Fruit fly (Drosophila melanogaster) whole organism, embryonic: ENCODE measurements around the gene TBC1D16.

Source experiments
- Atf-2 ChIP-seq: fragments of 200-800 bp; sonication (Bioruptor generic); optimal IDR thresholded peaks from 2 replicates; lab custom pipeline; 2016; ENCODE audit warnings: missing biosample characterization, missing genetic modification characterization
- BtbVII ChIP-seq: fragments of 200-800 bp; sonication (Bioruptor generic); optimal IDR thresholded peaks from 3 replicates; lab custom pipeline; 2017; ENCODE audit warnings: missing biosample characterization, mild to moderate bottlenecking, missing genetic modification characterization
- CG11398 ChIP-seq: fragments of 200-800 bp; sonication (Bioruptor generic); optimal IDR thresholded peaks from 2 replicates; lab custom pipeline; 2016; ENCODE audit warnings: missing biosample characterization, missing genetic modification characterization
- CG11695 ChIP-seq: fragments of 200-800 bp; sonication (Bioruptor generic); IDR thresholded peaks from 3 replicates; pipeline ENCODE4 v1.3.6; 2022; ENCODE audit warnings: missing biosample characterization, missing genetic modification characterization
- CG13123 ChIP-seq: fragments of 200-800 bp; sonication (Bioruptor generic); optimal IDR thresholded peaks from 2 replicates; lab custom pipeline; 2016; ENCODE audit warnings: missing biosample characterization, missing genetic modification characterization
- CG16779 ChIP-seq: fragments of 200-800 bp; sonication (Bioruptor generic); IDR thresholded peaks from 2 replicates; pipeline ENCODE4 v1.3.6; 2022; ENCODE audit warnings: missing biosample characterization, missing genetic modification characterization
- CG17802 ChIP-seq: fragments of 200-800 bp; sonication (Bioruptor generic); optimal IDR thresholded peaks from 2 replicates; lab custom pipeline; 2018; ENCODE audit warnings: missing biosample characterization, mild to moderate bottlenecking, missing genetic modification characterization, moderate library complexity
- CG2712 ChIP-seq: fragments of 200-800 bp; optimal IDR thresholded peaks from 3 replicates; lab custom pipeline; 2019; ENCODE audit warnings: missing biosample characterization, mild to moderate bottlenecking, missing genetic modification characterization, moderate library complexity
- CG31365 ChIP-seq: fragments of 200-800 bp; sonication (Bioruptor generic); optimal IDR thresholded peaks from 2 replicates; lab custom pipeline; 2018; ENCODE audit warnings: missing biosample characterization, mild to moderate bottlenecking, missing genetic modification characterization
- CG32532 ChIP-seq: fragments of 200-800 bp; sonication (Bioruptor generic); IDR thresholded peaks from 2 replicates; pipeline ENCODE4 v1.3.6; 2022; ENCODE audit warnings: missing biosample characterization, missing genetic modification characterization
- CG33557 ChIP-seq: fragments of 200-800 bp; sonication (Bioruptor generic); optimal IDR thresholded peaks from 2 replicates; lab custom pipeline; 2019; ENCODE audit warnings: missing biosample characterization, mild to moderate bottlenecking, missing genetic modification characterization, moderate library complexity
- CG4360 ChIP-seq: fragments of 200-800 bp; sonication (Bioruptor generic); IDR thresholded peaks from 2 replicates; pipeline ENCODE4 v1.3.6; 2022; ENCODE audit warnings: missing biosample characterization, missing genetic modification characterization
- CG6272 ChIP-seq: fragments of 200-800 bp; sonication (Bioruptor generic); IDR thresholded peaks from 2 replicates; pipeline ENCODE4 v1.3.6; 2022; ENCODE audit warnings: missing biosample characterization, missing genetic modification characterization
- CG7963 ChIP-seq: fragments of 200-800 bp; sonication (Bioruptor generic); IDR thresholded peaks from 3 replicates; pipeline ENCODE4 v1.3.6; 2022; ENCODE audit warnings: missing biosample characterization, missing genetic modification characterization; ENCODE audit not compliant: partially characterized antibody
- CG9215 ChIP-seq: fragments of 200-800 bp; sonication (Bioruptor generic); IDR thresholded peaks from 2 replicates; pipeline ENCODE4 v1.3.6; 2022; ENCODE audit warnings: missing biosample characterization, missing genetic modification characterization
- CG9437 ChIP-seq: fragments of 200-800 bp; sonication (Bioruptor generic); optimal IDR thresholded peaks from 2 replicates; lab custom pipeline; 2018; ENCODE audit warnings: missing biosample characterization, mild to moderate bottlenecking, missing genetic modification characterization
- CTCF ChIP-seq: fragments of 200-800 bp; sonication (Bioruptor generic); optimal IDR thresholded peaks from 2 replicates; lab custom pipeline; 2017; ENCODE audit warnings: missing biosample characterization, mild to moderate bottlenecking, missing genetic modification characterization, moderate library complexity
- Chrac-16 ChIP-seq: fragments of 200-800 bp; sonication (Bioruptor generic); optimal IDR thresholded peaks from 3 replicates; lab custom pipeline; 2016; ENCODE audit warnings: missing biosample characterization, missing genetic modification characterization
- Dad ChIP-seq: fragments of 200-800 bp; sonication (Bioruptor generic); optimal IDR thresholded peaks from 3 replicates; lab custom pipeline; 2016; ENCODE audit warnings: missing biosample characterization, missing genetic modification characterization
- Drgx ChIP-seq: fragments of 200-800 bp; sonication (Bioruptor generic); IDR thresholded peaks from 2 replicates; pipeline ENCODE4 v1.3.6; 2022; ENCODE audit warnings: missing biosample characterization, missing genetic modification characterization
- Elba2 ChIP-seq: fragments of 200-800 bp; sonication (Bioruptor generic); optimal IDR thresholded peaks from 3 replicates; lab custom pipeline; 2016; ENCODE audit warnings: missing biosample characterization, missing genetic modification characterization
- Fer2 ChIP-seq: fragments of 200-800 bp; sonication (Bioruptor generic); optimal IDR thresholded peaks from 2 replicates; lab custom pipeline; 2018; ENCODE audit warnings: missing biosample characterization, mild to moderate bottlenecking, missing genetic modification characterization, moderate library complexity
- H15 ChIP-seq: fragments of 200-800 bp; sonication (Bioruptor generic); IDR thresholded peaks from 3 replicates; pipeline ENCODE4 v1.3.6; 2022; ENCODE audit warnings: missing biosample characterization, missing genetic modification characterization
- H2.0 ChIP-seq: fragments of 200-800 bp; sonication (Bioruptor generic); IDR thresholded peaks from 2 replicates; pipeline ENCODE4 v1.3.6; 2022; ENCODE audit warnings: missing biosample characterization, missing genetic modification characterization
- HHEX ChIP-seq: fragments of 200-800 bp; sonication (Bioruptor generic); optimal IDR thresholded peaks from 3 replicates; lab custom pipeline; 2017; ENCODE audit warnings: missing biosample characterization, mild to moderate bottlenecking, missing genetic modification characterization, missing genetic modification reagents
- Meics ChIP-seq: fragments of 200-800 bp; sonication (Bioruptor generic); optimal IDR thresholded peaks from 2 replicates; lab custom pipeline; 2017; ENCODE audit warnings: missing biosample characterization, mild to moderate bottlenecking, missing genetic modification characterization
- NfI ChIP-seq: fragments of 200-800 bp; sonication (Bioruptor generic); optimal IDR thresholded peaks from 3 replicates; lab custom pipeline; 2018; ENCODE audit warnings: missing biosample characterization, mild to moderate bottlenecking, missing genetic modification characterization, moderate library complexity
- Usf ChIP-seq: fragments of 200-800 bp; sonication (Bioruptor generic); optimal IDR thresholded peaks from 2 replicates; lab custom pipeline; 2017; ENCODE audit warnings: missing genotype, missing biosample characterization, missing genetic modification characterization
- Xbp1 ChIP-seq: fragments of 200-800 bp; sonication (Bioruptor generic); optimal IDR thresholded peaks from 3 replicates; lab custom pipeline; 2016; ENCODE audit warnings: missing biosample characterization, mild to moderate bottlenecking, missing genetic modification characterization
- aop ChIP-seq: fragments of 200-800 bp; sonication (Bioruptor generic); IDR thresholded peaks from 2 replicates; pipeline ENCODE4 v1.3.6; 2022; ENCODE audit warnings: missing biosample characterization, missing genetic modification characterization
- ci ChIP-seq: fragments of 200-800 bp; sonication (Bioruptor generic); IDR thresholded peaks from 3 replicates; pipeline ENCODE4 v1.3.6; 2022; ENCODE audit warnings: missing biosample characterization, missing genetic modification characterization
- dmrt99B ChIP-seq: fragments of 200-800 bp; sonication (Bioruptor generic); optimal IDR thresholded peaks from 2 replicates; lab custom pipeline; 2018; ENCODE audit warnings: missing biosample characterization, mild to moderate bottlenecking, missing genetic modification characterization, moderate library complexity
- en ChIP-seq: fragments of 200-800 bp; sonication (Bioruptor generic); optimal IDR thresholded peaks from 2 replicates; lab custom pipeline; 2016; ENCODE audit warnings: missing biosample characterization, missing genetic modification characterization
- eve ChIP-seq, 2 experiments: fragments of >200 bp; optimal IDR thresholded peaks; 2 replicates each; lab custom pipeline; 2017; ENCODE audit warnings: missing biosample characterization in 2 of 2, missing genetic modification characterization in 2 of 2
- ewg ChIP-seq: fragments of 200-800 bp; sonication (Bioruptor generic); optimal IDR thresholded peaks from 3 replicates; lab custom pipeline; 2017; ENCODE audit warnings: mild to moderate bottlenecking, missing biosample characterization, missing genetic modification reagents, missing genetic modification characterization
- fd3F ChIP-seq: fragments of 200-800 bp; sonication (Bioruptor generic); optimal IDR thresholded peaks from 2 replicates; lab custom pipeline; 2018; ENCODE audit warnings: missing biosample characterization, mild to moderate bottlenecking, missing genetic modification characterization, moderate library complexity
- gsb ChIP-seq: fragments of 200-800 bp; sonication (Bioruptor generic); IDR thresholded peaks from 2 replicates; pipeline ENCODE4 v1.3.6; 2022; ENCODE audit warnings: missing biosample characterization, missing genetic modification characterization
- ham ChIP-seq: fragments of 200-800 bp; sonication (Bioruptor generic); IDR thresholded peaks from 2 replicates; pipeline ENCODE4 v1.3.6; 2022; ENCODE audit warnings: missing biosample characterization, missing genetic modification characterization
- hth ChIP-seq: fragments of >200 bp; optimal IDR thresholded peaks from 2 replicates; lab custom pipeline; 2017; ENCODE audit warnings: inconsistent platforms
- klu ChIP-seq: fragments of 200-800 bp; sonication (Bioruptor generic); IDR thresholded peaks from 2 replicates; pipeline ENCODE4 v1.3.6; 2022; ENCODE audit warnings: missing biosample characterization, missing genetic modification characterization
- luna ChIP-seq: fragments of 200-800 bp; sonication (Bioruptor generic); optimal IDR thresholded peaks from 2 replicates; lab custom pipeline; 2016; ENCODE audit warnings: missing biosample characterization, missing genetic modification characterization
- p53 ChIP-seq: fragments of 200-800 bp; sonication (Bioruptor generic); optimal IDR thresholded peaks from 2 replicates; lab custom pipeline; 2016; ENCODE audit warnings: missing biosample characterization, missing genetic modification characterization
- pfk ChIP-seq: fragments of 200-800 bp; sonication (Bioruptor generic); optimal IDR thresholded peaks from 2 replicates; lab custom pipeline; 2018; ENCODE audit warnings: missing biosample characterization, mild to moderate bottlenecking, missing genetic modification characterization, moderate library complexity
- pita ChIP-seq: fragments of 200-800 bp; sonication (Bioruptor generic); optimal IDR thresholded peaks from 2 replicates; lab custom pipeline; 2017; ENCODE audit warnings: missing biosample characterization, mild to moderate bottlenecking, missing genetic modification characterization
- run ChIP-seq: fragments of 200-800 bp; sonication (Bioruptor generic); optimal IDR thresholded peaks from 3 replicates; lab custom pipeline; 2018; ENCODE audit warnings: missing biosample characterization, mild to moderate bottlenecking, missing genetic modification characterization
- sisA ChIP-seq: fragments of 200-800 bp; sonication (Bioruptor generic); IDR thresholded peaks from 2 replicates; pipeline ENCODE4 v1.3.6; 2022; ENCODE audit warnings: missing biosample characterization, missing genetic modification characterization
- slou ChIP-seq: fragments of 200-800 bp; sonication (Bioruptor generic); optimal IDR thresholded peaks from 3 replicates; lab custom pipeline; 2016; ENCODE audit warnings: missing biosample characterization, missing genetic modification characterization
- sna ChIP-seq: fragments of 200-800 bp; sonication (Bioruptor generic); IDR thresholded peaks from 2 replicates; pipeline ENCODE4 v1.3.6; 2022; ENCODE audit warnings: missing biosample characterization, missing genetic modification characterization; ENCODE audit not compliant: partially characterized antibody
- stwl ChIP-seq: fragments of 200-800 bp; sonication (Bioruptor generic); optimal IDR thresholded peaks from 3 replicates; lab custom pipeline; 2018; ENCODE audit warnings: missing biosample characterization, mild to moderate bottlenecking, missing genetic modification characterization, moderate library complexity
- tin ChIP-seq: fragments of 200-800 bp; sonication (Bioruptor generic); optimal IDR thresholded peaks from 3 replicates; lab custom pipeline; 2016; ENCODE audit warnings: missing biosample characterization, missing genetic modification characterization
- vvl ChIP-seq: fragments of 200-800 bp; sonication (Bioruptor generic); IDR thresholded peaks from 2 replicates; pipeline ENCODE4 v1.3.6; 2022; ENCODE audit warnings: missing biosample characterization, missing genetic modification characterization
- z ChIP-seq: fragments of 200-800 bp; sonication (Bioruptor generic); IDR thresholded peaks from 3 replicates; pipeline ENCODE4 v1.3.6; 2022; ENCODE audit warnings: missing biosample characterization, missing genetic modification characterization
- zen ChIP-seq: fragments of 200-800 bp; sonication (Bioruptor generic); optimal IDR thresholded peaks from 3 replicates; lab custom pipeline; 2018; ENCODE audit warnings: missing biosample characterization, mild to moderate bottlenecking, missing genetic modification characterization, moderate library complexity

Gene TBC1D16

dm6 chr2L:10428528-10428927, 6.9 kb downstream of the TBC1D16 start, which contains the start of gene CG5188 (continued):
- TF ChIP-seq Chrac-16 (GFP tag; lab: Kevin White, UChicago) (peak; percentile 19), NfI (GFP tag; lab: Kevin White, UChicago) (peak; percentile 47), ham (GFP tag; lab: Robert Waterston, UW) (no peak), Dad (GFP tag; lab: Kevin White, UChicago) (no peak), CG9215 (no peak), Xbp1 (GFP tag; lab: Kevin White, UChicago) (peak; percentile 57), H15 (GFP tag; lab: Robert Waterston, UW) (no peak), pfk (no peak), vvl (GFP tag; lab: Robert Waterston, UW) (peak; percentile 79), aop (GFP tag; lab: Robert Waterston, UW) (no peak), hth (lab: Kevin White, UChicago) (no peak), CG9437 (GFP tag; lab: Kevin White, UChicago) (peak; percentile 25), HHEX (GFP tag; lab: Kevin White, UChicago) (no peak), en (GFP tag; lab: Kevin White, UChicago) (no peak), run (no peak), pita (GFP tag; lab: Kevin White, UChicago) (no peak), fd3F (GFP tag; lab: Kevin White, UChicago) (no peak), CG31365 (tag; lab: Kevin White, UChicago) (no peak), slou (GFP tag; lab: Kevin White, UChicago) (no peak), dmrt99B (tag; lab: Kevin White, UChicago) (no peak), BtbVII (no peak), eve (GFP tag; optimal IDR thresholded peaks at IDR 0.05; lab: Kevin White, UChicago) (no peak), CG2712 (peak; percentile 65), z (no peak), sisA (GFP tag; lab: Robert Waterston, UW) (no peak; the same call in 1 of the 2 replicates), stwl (tag; lab: Kevin White, UChicago) (peak; percentile 90), CG16779 (GFP tag; lab: Robert Waterston, UW) (no peak), CG17802 (tag; lab: Kevin White, UChicago) (no peak), CG7963 (GFP tag; lab: Robert Waterston, UW) (no peak), p53 (no peak), Drgx (GFP tag; lab: Robert Waterston, UW) (peak; percentile 44; the same call in 1 of the 2 replicates), tin (GFP tag; lab: Kevin White, UChicago) (peak; percentile 56), H2.0 (GFP tag; lab: Robert Waterston, UW) (peak; percentile 45), gsb (GFP tag; lab: Robert Waterston, UW) (no peak), Elba2 (GFP tag; lab: Kevin White, UChicago) (no peak), CG11695 (GFP tag; lab: Robert Waterston, UW) (peak; percentile 66; the same call in 2 of the 3 replicates), zen (peak; percentile 20), Meics (GFP tag; lab: Kevin White, UChicago) (no peak), CG11398 (GFP tag; lab: Kevin White, UChicago) (no peak), Usf (GFP tag; lab: Kevin White, UChicago) (no peak), sna (GFP tag; lab: Robert Waterston, UW) (0 out of 2 replicates have a peak, but pooled peaks have one; percentile 36), CG4360 (GFP tag; lab: Robert Waterston, UW) (no peak), CG6272 (GFP tag; lab: Robert Waterston, UW) (no peak), klu (GFP tag; lab: Robert Waterston, UW) (no peak), ci (GFP tag; lab: Robert Waterston, UW) (peak; percentile 73; the same call in 2 of the 3 replicates), CG32532 (GFP tag; lab: Robert Waterston, UW) (peak; percentile 75), ewg (GFP tag; lab: Kevin White, UChicago) (no peak), CG33557 (no peak), CTCF (GFP tag; lab: Kevin White, UChicago) (no peak), CG13123 (GFP tag; lab: Kevin White, UChicago) (peak; percentile 3), Fer2 (no peak), luna (GFP tag; lab: Kevin White, UChicago) (no peak), Atf-2 (GFP tag; lab: Kevin White, UChicago) (no peak)
